Worm (Caenorhabditis elegans) whole organism, mixed stage, embryonic: ENCODE measurements around the gene Y4C6B.7.

Source experiments
- elt-3 ChIP-seq: fragments of 150-350 bp; optimal IDR thresholded peaks from 2 replicates; lab custom pipeline; 2014; ENCODE audit warnings: missing biosample characterization, missing genetic modification characterization
- lin-13 ChIP-seq: fragments of 150-350 bp; optimal IDR thresholded peaks from 2 replicates; lab custom pipeline; 2014; ENCODE audit warnings: missing biosample characterization, missing genetic modification characterization
- mab-5 ChIP-seq: fragments of 150-350 bp; optimal IDR thresholded peaks from 2 replicates; lab custom pipeline; 2014; ENCODE audit warnings: missing biosample characterization, missing genetic modification characterization
- nhr-2 ChIP-seq: fragments of 150-350 bp; optimal IDR thresholded peaks from 2 replicates; lab custom pipeline; 2014; ENCODE audit warnings: missing biosample characterization, missing genetic modification characterization
- nhr-237 ChIP-seq: fragments of 150-350 bp; optimal IDR thresholded peaks from 2 replicates; lab custom pipeline; 2014; ENCODE audit warnings: missing biosample characterization, missing genetic modification characterization
- pha-4 ChIP-seq: fragments of 150-350 bp; optimal IDR thresholded peaks from 2 replicates; lab custom pipeline; 2018; ENCODE audit warnings: missing biosample characterization, missing genetic modification reagents, missing genetic modification characterization
- snpc-4 ChIP-seq: fragments of 150-350 bp; optimal IDR thresholded peaks from 2 replicates; lab custom pipeline; 2014; ENCODE audit warnings: missing biosample characterization, missing genetic modification characterization
- tbx-8 ChIP-seq: fragments of 200-800 bp; sonication (Bioruptor generic); optimal IDR thresholded peaks from 2 replicates; lab custom pipeline; 2018; ENCODE audit warnings: mild to moderate bottlenecking, missing genetic modification characterization, moderate library complexity, missing compliant biosample characterization
- unc-62 ChIP-seq: fragments of 150-350 bp; optimal IDR thresholded peaks from 2 replicates; lab custom pipeline; 2014; ENCODE audit warnings: missing biosample characterization, missing genetic modification reagents, missing genetic modification characterization

DNA sequence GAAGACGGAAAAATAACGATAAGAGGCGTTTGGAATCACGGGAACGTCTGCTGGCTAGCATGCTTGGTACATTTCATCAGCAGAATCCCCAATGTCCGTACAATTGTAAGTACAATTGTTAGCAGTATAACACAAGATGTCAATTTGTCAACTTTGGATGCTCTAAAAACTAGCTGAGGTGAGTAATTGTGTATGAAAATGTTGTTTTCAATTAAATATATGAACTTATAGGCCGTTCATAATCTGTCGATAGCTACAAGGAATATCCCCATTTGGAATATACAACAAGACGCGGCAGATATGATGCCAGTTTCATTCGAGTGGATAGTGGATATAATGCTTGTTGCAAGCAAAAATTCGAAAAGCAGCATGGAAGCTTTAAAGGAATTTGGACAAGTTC lies 31.8 kb upstream of the Y4C6B.7 start, which contains the start of gene F41H10.12:
- TF ChIP-seq elt-3 (tag; lab: Kevin White, UChicago) (no peak), lin-13 (no peak), tbx-8 (GFP tag; lab: Kevin White, UChicago) (no peak), pha-4 (tag; lab: Kevin White, UChicago) (no peak), unc-62 (GFP tag; lab: Kevin White, UChicago) (no peak), mab-5 (tag; lab: Kevin White, UChicago) (no peak), snpc-4 (no peak), nhr-237 (tag; lab: Kevin White, UChicago) (no peak), nhr-2 (tag; lab: Kevin White, UChicago) (no peak)
